Fruit fly (Drosophila melanogaster): ENCODE results near the gene Ubx.

Gene Ubx

DNA sequence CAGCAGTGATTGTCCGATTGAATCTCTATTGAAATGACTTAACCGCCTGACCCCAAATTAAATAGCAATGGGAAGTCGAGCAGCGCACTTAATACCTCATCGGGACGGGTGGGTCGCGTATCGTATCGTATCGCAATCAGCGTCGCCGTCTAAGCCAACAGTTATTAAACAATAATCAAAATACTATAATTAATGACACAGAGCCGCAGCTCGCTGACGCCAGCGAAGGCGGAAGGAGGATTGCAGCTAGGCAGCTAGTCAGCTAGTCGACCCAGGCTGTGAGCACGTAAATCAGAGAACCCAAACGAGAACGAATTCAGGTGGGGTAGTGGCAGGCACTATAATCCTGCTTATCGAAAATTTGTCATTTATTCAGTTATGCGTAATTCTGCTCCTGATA is 125.3 kb downstream of the Ubx start, which contains the start of gene NPF:
Gene NPF, plus strand, starts transcription at position 301 of the 400 bp plus-strand sequence.
- no peak for TF ChIP-seq EcR (GFP tag; optimal IDR thresholded peaks at IDR 0.05)
- TF ChIP-seq pan (optimal IDR thresholded peaks at IDR 0.05): no peak
- TF ChIP-seq psq (optimal IDR thresholded peaks at IDR 0.05): no peak
- TF ChIP-seq CG8478 (optimal IDR thresholded peaks at IDR 0.05): no peak
- no peak for TF ChIP-seq Dll (optimal IDR thresholded peaks at IDR 0.05)
- no peak for TF ChIP-seq usp (GFP tag; optimal IDR thresholded peaks at IDR 0.05)
